Worm (Caenorhabditis elegans): ENCODE data around the gene F48E8.4.

ce11 chrIII:5406314-5406713 lies 47.1 kb upstream of the F48E8.4 start:
- TF ChIP-seq unc-120 (tag; optimal IDR thresholded peaks at IDR 0.05; ENCODE audit: poor library complexity, severe bottlenecking) (no peak), unc-62 (GFP tag; optimal IDR thresholded peaks at IDR 0.05) (no peak), mep-1 (tag; optimal IDR thresholded peaks at IDR 0.05) (no peak), nhr-28 (tag; optimal IDR thresholded peaks at IDR 0.05) (no peak), elt-3 (tag; optimal IDR thresholded peaks at IDR 0.05) (no peak), lin-32 (GFP tag; optimal IDR thresholded peaks at IDR 0.05) (no peak), lsy-2 (tag; optimal IDR thresholded peaks at IDR 0.05) (no peak), nhr-237 (tag; optimal IDR thresholded peaks at IDR 0.05) (no peak), nhr-76 (tag; optimal IDR thresholded peaks at IDR 0.05) (no peak), unc-39 (tag; optimal IDR thresholded peaks at IDR 0.05) (no peak), bed-3 (GFP tag; optimal IDR thresholded peaks at IDR 0.05) (no peak), snpc-4 (tag; optimal IDR thresholded peaks at IDR 0.05) (no peak)
